Fruit fly (Drosophila melanogaster) whole organism, embryonic: ENCODE measurements around the gene Cyp310a1.

Experiments
- Awh ChIP-seq: fragments of 200-800 bp; sonication (Bioruptor generic); IDR thresholded peaks from 2 replicates; pipeline ENCODE4, ENCODE4 v1.3.6; 2022; ENCODE audit warnings: missing biosample characterization, missing genetic modification characterization
- BtbVII ChIP-seq: fragments of 200-800 bp; sonication (Bioruptor generic); optimal IDR thresholded peaks from 3 replicates; lab custom pipeline; 2017; ENCODE audit warnings: missing biosample characterization, mild to moderate bottlenecking, missing genetic modification characterization
- CG11085 ChIP-seq: fragments of 200-800 bp; sonication (Bioruptor generic); IDR thresholded peaks from 2 replicates; pipeline ENCODE4 v1.3.6; 2022; ENCODE audit warnings: missing biosample characterization, missing genetic modification characterization
- CG11504 ChIP-seq: fragments of 200-800 bp; sonication (Bioruptor generic); optimal IDR thresholded peaks from 3 replicates; lab custom pipeline; 2019; ENCODE audit warnings: missing biosample characterization, mild to moderate bottlenecking, missing genetic modification characterization, moderate library complexity
- CG11695 ChIP-seq: fragments of 200-800 bp; sonication (Bioruptor generic); IDR thresholded peaks from 3 replicates; pipeline ENCODE4 v1.3.6; 2022; ENCODE audit warnings: missing biosample characterization, missing genetic modification characterization
- CG12071 ChIP-seq: fragments of 200-800 bp; sonication (Bioruptor generic); optimal IDR thresholded peaks from 3 replicates; lab custom pipeline; 2018; ENCODE audit warnings: missing biosample characterization, mild to moderate bottlenecking, missing genetic modification characterization
- CG12236 ChIP-seq: fragments of 200-800 bp; sonication (Bioruptor generic); optimal IDR thresholded peaks from 2 replicates; lab custom pipeline; 2016; ENCODE audit warnings: missing biosample characterization, missing genetic modification characterization
- CG14965 ChIP-seq: fragments of 200-800 bp; sonication (Bioruptor generic); optimal IDR thresholded peaks from 2 replicates; lab custom pipeline; 2016; ENCODE audit warnings: missing biosample characterization, missing genetic modification characterization, borderline replicate concordance
- CG15601 ChIP-seq: fragments of 200-800 bp; sonication (Bioruptor generic); optimal IDR thresholded peaks from 3 replicates; lab custom pipeline; 2019; ENCODE audit warnings: missing biosample characterization, mild to moderate bottlenecking, missing genetic modification characterization, moderate library complexity
- CG1602 ChIP-seq: fragments of 200-800 bp; sonication (Bioruptor generic); optimal IDR thresholded peaks from 3 replicates; lab custom pipeline; 2016; ENCODE audit warnings: missing biosample characterization, missing genetic modification characterization
- CG16813 ChIP-seq: fragments of 200-800 bp; sonication (Bioruptor generic); IDR thresholded peaks from 3 replicates; pipeline ENCODE4 v1.3.6; 2022; ENCODE audit warnings: missing biosample characterization, missing genetic modification characterization; ENCODE audit not compliant: partially characterized antibody
- CG17361 ChIP-seq: fragments of 200-800 bp; sonication (Bioruptor generic); IDR thresholded peaks from 3 replicates; pipeline ENCODE4 v1.3.6; 2022; ENCODE audit warnings: missing biosample characterization, missing genetic modification characterization
- CG17385 ChIP-seq: fragments of 200-800 bp; sonication (Bioruptor generic); optimal IDR thresholded peaks from 3 replicates; lab custom pipeline; 2018; ENCODE audit warnings: missing biosample characterization, mild to moderate bottlenecking, missing genetic modification characterization
- CG18262 ChIP-seq: fragments of 200-800 bp; optimal IDR thresholded peaks from 3 replicates; lab custom pipeline; 2019; ENCODE audit warnings: missing biosample characterization, mild to moderate bottlenecking, missing genetic modification characterization, moderate library complexity
- CG4328 ChIP-seq: fragments of 200-800 bp; sonication (Bioruptor generic); optimal IDR thresholded peaks from 3 replicates; lab custom pipeline; 2017; ENCODE audit warnings: missing biosample characterization, missing genetic modification reagents, missing genetic modification characterization
- CG4854 ChIP-seq: fragments of 200-800 bp; sonication (Bioruptor generic); optimal IDR thresholded peaks from 2 replicates; lab custom pipeline; 2016; ENCODE audit warnings: missing biosample characterization, missing genetic modification characterization, inconsistent platforms
- CG6175 ChIP-seq: fragments of 200-800 bp; sonication (Bioruptor generic); IDR thresholded peaks from 3 replicates; pipeline ENCODE4 v1.3.6; 2022; ENCODE audit warnings: missing biosample characterization, missing genetic modification characterization
- CG6854 ChIP-seq: fragments of 200-800 bp; sonication (Bioruptor generic); optimal IDR thresholded peaks from 3 replicates; lab custom pipeline; 2017; ENCODE audit warnings: missing biosample characterization, mild to moderate bottlenecking, missing genetic modification characterization
- CG9437 ChIP-seq: fragments of 200-800 bp; sonication (Bioruptor generic); optimal IDR thresholded peaks from 2 replicates; lab custom pipeline; 2018; ENCODE audit warnings: missing biosample characterization, mild to moderate bottlenecking, missing genetic modification characterization
- Dll ChIP-seq: fragments of 200-800 bp; sonication (Bioruptor generic); IDR thresholded peaks from 4 replicates; pipeline ENCODE4 v1.3.6; 2022; ENCODE audit warnings: missing biosample characterization, missing genetic modification characterization; ENCODE audit not compliant: partially characterized antibody
- Doc2 ChIP-seq: fragments of 200-800 bp; sonication (Bioruptor generic); IDR thresholded peaks from 2 replicates; pipeline ENCODE4 v1.3.6; 2022; ENCODE audit warnings: missing biosample characterization, missing genetic modification characterization
- Ets65A ChIP-seq: fragments of 200-800 bp; sonication (Bioruptor generic); peaks from one replicate; lab custom pipeline; 2016; ENCODE audit warnings: missing biosample characterization, missing genetic modification characterization
- Hr78 ChIP-seq, 2 experiments: fragments of 200-800 bp in 1 of 2; fragments of >200 bp in 1 of 2; sonication (Bioruptor generic) in 1 of 2; optimal IDR thresholded peaks; 2 replicates each; lab custom pipeline; 2017 to 2019; ENCODE audit warnings: missing biosample characterization in 2 of 2, missing genetic modification characterization in 2 of 2, mild to moderate bottlenecking in 1 of 2, moderate library complexity in 1 of 2
- Max ChIP-seq: fragments of 200-800 bp; sonication (Bioruptor generic); optimal IDR thresholded peaks from 2 replicates; lab custom pipeline; 2016; ENCODE audit warnings: missing biosample characterization, mild to moderate bottlenecking, missing genetic modification characterization
- Med ChIP-seq: fragments of 200-800 bp; sonication (Bioruptor generic); peaks from one replicate; lab custom pipeline; 2016; ENCODE audit warnings: missing biosample characterization, missing genetic modification characterization, mild to moderate bottlenecking, inconsistent platforms, moderate library complexity
- Nf-YA ChIP-seq: fragments of 200-800 bp; sonication (Bioruptor generic); IDR thresholded peaks from 2 replicates; pipeline ENCODE4 v1.3.6; 2022; ENCODE audit warnings: missing biosample characterization, missing genetic modification characterization
- Pdp1 ChIP-seq, 2 experiments: fragments of 200-800 bp; sonication (Bioruptor generic); optimal IDR thresholded peaks; 3 replicates each; lab custom pipeline; 2016; ENCODE audit warnings: missing biosample characterization in 2 of 2, missing genetic modification characterization in 2 of 2, mild to moderate bottlenecking in 1 of 2, moderate library complexity in 1 of 2
- Ssrp ChIP-seq: fragments of 200-800 bp; sonication (Bioruptor generic); optimal IDR thresholded peaks from 2 replicates; lab custom pipeline; 2018; ENCODE audit warnings: missing biosample characterization, mild to moderate bottlenecking, missing genetic modification characterization, moderate library complexity
- Vsx1 ChIP-seq: fragments of 200-800 bp; sonication (Bioruptor generic); optimal IDR thresholded peaks from 2 replicates; lab custom pipeline; 2017; ENCODE audit warnings: missing biosample characterization, mild to moderate bottlenecking, missing genetic modification characterization, missing genetic modification reagents
- crol ChIP-seq: fragments of 200-800 bp; sonication (Bioruptor generic); IDR thresholded peaks from 2 replicates; pipeline ENCODE4 v1.3.6; 2022; ENCODE audit warnings: missing biosample characterization, missing genetic modification characterization
- cwo ChIP-seq: fragments of 200-800 bp; sonication (Bioruptor generic); optimal IDR thresholded peaks from 3 replicates; lab custom pipeline; 2017; ENCODE audit warnings: missing biosample characterization, missing genetic modification characterization, mild to moderate bottlenecking, moderate library complexity, missing genetic modification reagents
- eyg ChIP-seq: fragments of 200-800 bp; sonication (Bioruptor generic); optimal IDR thresholded peaks from 3 replicates; lab custom pipeline; 2016; ENCODE audit warnings: missing biosample characterization, missing genetic modification characterization
- grau ChIP-seq: fragments of 200-800 bp; optimal IDR thresholded peaks from 3 replicates; lab custom pipeline; 2019; ENCODE audit warnings: missing biosample characterization, mild to moderate bottlenecking, missing genetic modification characterization, moderate library complexity
- lab ChIP-seq: fragments of 200-800 bp; sonication (Bioruptor generic); optimal IDR thresholded peaks from 3 replicates; lab custom pipeline; 2017; ENCODE audit warnings: missing biosample characterization, missing genetic modification characterization, mild to moderate bottlenecking, moderate library complexity, missing genetic modification reagents
- lilli ChIP-seq: fragments of 200-800 bp; sonication (Bioruptor generic); optimal IDR thresholded peaks from 3 replicates; lab custom pipeline; 2016; ENCODE audit warnings: missing biosample characterization, missing genetic modification characterization
- mam ChIP-seq: fragments of 200-800 bp; sonication (Bioruptor generic); optimal IDR thresholded peaks from 3 replicates; lab custom pipeline; 2016; ENCODE audit warnings: missing biosample characterization, missing genetic modification characterization
- oc ChIP-seq: fragments of 200-800 bp; sonication (Bioruptor generic); optimal IDR thresholded peaks from 2 replicates; lab custom pipeline; 2018; ENCODE audit warnings: missing biosample characterization, mild to moderate bottlenecking, missing genetic modification characterization, moderate library complexity
- otp ChIP-seq: fragments of 200-800 bp; sonication (Bioruptor generic); IDR thresholded peaks from 3 replicates; pipeline ENCODE4, ENCODE4 v1.3.6; 2022; ENCODE audit warnings: missing biosample characterization, missing genetic modification characterization
- pita ChIP-seq: fragments of 200-800 bp; sonication (Bioruptor generic); optimal IDR thresholded peaks from 2 replicates; lab custom pipeline; 2017; ENCODE audit warnings: missing biosample characterization, mild to moderate bottlenecking, missing genetic modification characterization
- rib ChIP-seq: fragments of 200-800 bp; sonication (Bioruptor generic); IDR thresholded peaks from 2 replicates; pipeline ENCODE4 v1.3.6; 2022; ENCODE audit warnings: missing biosample characterization, missing genetic modification characterization
- sc ChIP-seq, 3 experiments: fragments of >200 bp in 2 of 3; fragments of 200-800 bp in 1 of 3; sonication (Bioruptor generic) in 1 of 3; optimal IDR thresholded peaks; 2 replicates in 2 of 3; 3 replicates in 1 of 3; lab custom pipeline; 2017; ENCODE audit warnings: mild to moderate bottlenecking in 1 of 3, missing biosample characterization in 1 of 3, missing genetic modification characterization in 1 of 3, missing genetic modification reagents in 1 of 3
- sd ChIP-seq: fragments of 200-800 bp; sonication (Bioruptor generic); optimal IDR thresholded peaks from 3 replicates; lab custom pipeline; 2018; ENCODE audit warnings: missing biosample characterization, mild to moderate bottlenecking, missing genetic modification characterization, moderate library complexity
- sens ChIP-seq: fragments of 200-800 bp; sonication (Bioruptor generic); peaks from one replicate; lab custom pipeline; 2016; ENCODE audit warnings: missing biosample characterization, missing genetic modification characterization
- toy ChIP-seq: fragments of 200-800 bp; sonication (Bioruptor generic); IDR thresholded peaks from 2 replicates; pipeline ENCODE4 v1.3.6; 2022; ENCODE audit warnings: missing biosample characterization, missing genetic modification characterization
- vvl ChIP-seq: fragments of 200-800 bp; sonication (Bioruptor generic); IDR thresholded peaks from 2 replicates; pipeline ENCODE4 v1.3.6; 2022; ENCODE audit warnings: missing biosample characterization, missing genetic modification characterization

The Cyp310a1 gene

dm6 chr2L:18625009-18625408, 27.8 kb downstream of the Cyp310a1 start (continued):
- TF ChIP-seq CG18262 (tag; lab: Kevin White, UChicago) (no peak), CG4328 (no peak), BtbVII (GFP tag; lab: Kevin White, UChicago) (peak; percentile 51)

dm6 chr2L:18624362-18624761, 28.4 kb downstream of the Cyp310a1 start:
- TF ChIP-seq CG17385 (GFP tag; lab: Kevin White, UChicago) (no peak), Hr78 (GFP tag; optimal IDR thresholded peaks at IDR 0.05; lab: Kevin White, UChicago) (peak in 1 of 2 experiments; percentile 29), CG4854 (GFP tag; lab: Kevin White, UChicago) (no peak), toy (GFP tag; lab: Robert Waterston, UW) (no peak), CG15601 (no peak), sd (tag; lab: Kevin White, UChicago) (no peak), Vsx1 (GFP tag; lab: Kevin White, UChicago) (no peak), Ssrp (tag; lab: Kevin White, UChicago) (no peak), lab (GFP tag; lab: Kevin White, UChicago) (no peak), CG11695 (GFP tag; lab: Robert Waterston, UW) (no peak), CG6175 (GFP tag; lab: Robert Waterston, UW) (peak; percentile 57; the same call in 1 of the 3 replicates), pita (GFP tag; lab: Kevin White, UChicago) (no peak), grau (tag; lab: Kevin White, UChicago) (no peak), CG12071 (GFP tag; lab: Kevin White, UChicago) (no peak), mam (no peak), Awh (GFP tag; lab: Robert Waterston, UW) (no peak), CG11504 (no peak), otp (GFP tag; lab: Robert Waterston, UW) (0 out of 3 replicates have a peak, but pooled peaks have one; percentile 53), CG11085 (no peak), CG17361 (no peak), CG6854 (GFP tag; lab: Kevin White, UChicago) (no peak), CG1602 (GFP tag; lab: Kevin White, UChicago) (no peak), eyg (no peak), CG14965 (GFP tag; lab: Kevin White, UChicago) (no peak), Ets65A (GFP tag; lab: Kevin White, UChicago) (peak; percentile 46), lilli (GFP tag; lab: Kevin White, UChicago) (no peak), Pdp1 (GFP tag; optimal IDR thresholded peaks at IDR 0.05; lab: Kevin White, UChicago) (peak in 1 of 2 experiments; percentile 87), oc (tag; lab: Kevin White, UChicago) (peak; percentile 94), CG16813 (GFP tag; lab: Robert Waterston, UW) (no peak), Nf-YA (no peak), crol (GFP tag; lab: Robert Waterston, UW) (peak; percentile 79), rib (GFP tag; lab: Robert Waterston, UW) (0 out of 2 replicates have a peak, but pooled peaks have one; percentile 21), sens (peak; percentile 51), Dll (GFP tag; lab: Robert Waterston, UW) (no peak), CG12236 (GFP tag; lab: Kevin White, UChicago) (no peak), CG9437 (GFP tag; lab: Kevin White, UChicago) (no peak), sc (optimal IDR thresholded peaks at IDR 0.05; lab: Kevin White, UChicago) (no peak), sc (GFP tag; optimal IDR thresholded peaks at IDR 0.05; lab: Kevin White, UChicago) (no peak), Med (GFP tag; lab: Kevin White, UChicago) (peak; percentile 32), cwo (GFP tag; lab: Kevin White, UChicago) (peak; percentile 52), Doc2 (no peak), vvl (GFP tag; lab: Robert Waterston, UW) (peak; percentile 60; the same call in 1 of the 2 replicates), Max (GFP tag; lab: Kevin White, UChicago) (no peak)
